Worm (Caenorhabditis elegans) whole organism, L3 larva: ENCODE data around the gene dph-1.

Source experiments
- R02D3.7 ChIP-seq: fragments of 150-350 bp; optimal IDR thresholded peaks from 2 replicates; lab custom pipeline; 2014; ENCODE audit warnings: missing biosample characterization, missing genetic modification characterization
- ZK546.5 ChIP-seq: sonication (generic microtip); optimal IDR thresholded peaks from 2 replicates; lab custom pipeline; 2017; ENCODE audit warnings: missing biosample characterization, missing genetic modification characterization
- aly-2 ChIP-seq: fragments of 150-350 bp; optimal IDR thresholded peaks from 2 replicates; lab custom pipeline; 2014; ENCODE audit warnings: missing biosample characterization, missing genetic modification characterization
- ama-1 ChIP-seq: fragments of 150-350 bp; optimal IDR thresholded peaks from 2 replicates; lab custom pipeline; 2018
- ceh-16 ChIP-seq: sonication (generic microtip); optimal IDR thresholded peaks from 2 replicates; lab custom pipeline; 2017; ENCODE audit warnings: missing biosample characterization, missing genetic modification characterization
- ceh-28 ChIP-seq: fragments of 150-350 bp; optimal IDR thresholded peaks from 2 replicates; lab custom pipeline; 2014; ENCODE audit warnings: missing biosample characterization, missing genetic modification reagents, missing genetic modification characterization
- daf-12 ChIP-seq: fragments of 150-350 bp; optimal IDR thresholded peaks from 2 replicates; lab custom pipeline; 2014; ENCODE audit warnings: missing biosample characterization, missing genetic modification reagents, missing genetic modification characterization
- egl-27 ChIP-seq: sonication (generic microtip); optimal IDR thresholded peaks from 4 replicates; lab custom pipeline; 2017; ENCODE audit warnings: missing biosample characterization, missing genetic modification reagents, missing genetic modification characterization
- elt-1 ChIP-seq: fragments of 150-350 bp; optimal IDR thresholded peaks from 2 replicates; lab custom pipeline; 2014; ENCODE audit warnings: missing biosample characterization, missing genetic modification characterization
- fkh-10 ChIP-seq: sonication (generic microtip); optimal IDR thresholded peaks from 2 replicates; lab custom pipeline; 2017; ENCODE audit warnings: missing biosample characterization, missing genetic modification reagents, missing genetic modification characterization
- hmg-11 ChIP-seq: sonication (generic microtip); optimal IDR thresholded peaks from 2 replicates; lab custom pipeline; 2016; ENCODE audit warnings: missing genetic modification characterization, missing compliant biosample characterization
- lin-15B ChIP-seq: fragments of 150-350 bp; optimal IDR thresholded peaks from 2 replicates; lab custom pipeline; 2014; ENCODE audit warnings: missing biosample characterization, missing genetic modification characterization
- lsy-12 ChIP-seq: sonication (generic microtip); optimal IDR thresholded peaks from 2 replicates; lab custom pipeline; 2016; ENCODE audit warnings: mild to moderate bottlenecking, missing genetic modification characterization, missing compliant biosample characterization
- mdl-1 ChIP-seq: fragments of 150-350 bp; optimal IDR thresholded peaks from 2 replicates; lab custom pipeline; 2014; ENCODE audit warnings: missing biosample characterization, missing genetic modification characterization
- mml-1 ChIP-seq: fragments of 150-350 bp; sonication (generic microtip); optimal IDR thresholded peaks from 3 replicates; lab custom pipeline; 2014; ENCODE audit warnings: missing biosample characterization, missing genetic modification characterization
- nfya-1 ChIP-seq: sonication (generic microtip); optimal IDR thresholded peaks from 2 replicates; lab custom pipeline; 2017; ENCODE audit warnings: missing genetic modification characterization, mild to moderate bottlenecking, missing compliant biosample characterization, antibody characterized with exemption, moderate library complexity; ENCODE audit not compliant: insufficient read depth
- nhr-23 ChIP-seq: fragments of 150-350 bp; optimal IDR thresholded peaks from 2 replicates; lab custom pipeline; 2014; ENCODE audit warnings: missing biosample characterization, missing genetic modification reagents, missing genetic modification characterization
- nhr-237 ChIP-seq: fragments of 150-350 bp; optimal IDR thresholded peaks from 2 replicates; lab custom pipeline; 2014; ENCODE audit warnings: missing biosample characterization, missing genetic modification characterization
- nhr-28 ChIP-seq: fragments of 150-350 bp; optimal IDR thresholded peaks from 2 replicates; lab custom pipeline; 2014; ENCODE audit warnings: missing biosample characterization, missing genetic modification characterization
- nhr-43 ChIP-seq: sonication (generic microtip); optimal IDR thresholded peaks from 2 replicates; lab custom pipeline; 2016; ENCODE audit warnings: mild to moderate bottlenecking, missing genetic modification characterization, missing compliant biosample characterization; ENCODE audit not compliant: poor library complexity, severe bottlenecking
- nhr-67 ChIP-seq: fragments of 150-350 bp; optimal IDR thresholded peaks from 2 replicates; lab custom pipeline; 2014; ENCODE audit warnings: missing biosample characterization, missing genetic modification characterization
- nhr-76 ChIP-seq: fragments of 150-350 bp; sonication (generic microtip); optimal IDR thresholded peaks from 5 replicates; lab custom pipeline; 2014; ENCODE audit warnings: missing biosample characterization, missing genetic modification characterization
- nhr-77 ChIP-seq: fragments of 150-350 bp; optimal IDR thresholded peaks from 2 replicates; lab custom pipeline; 2014; ENCODE audit warnings: missing biosample characterization, missing genetic modification characterization
- pha-4 ChIP-seq: fragments of 150-350 bp; optimal IDR thresholded peaks from 2 replicates; lab custom pipeline; 2014; ENCODE audit warnings: missing biosample characterization, missing genetic modification reagents, missing genetic modification characterization
- pqm-1 ChIP-seq: fragments of 150-350 bp; optimal IDR thresholded peaks from 2 replicates; lab custom pipeline; 2017; ENCODE audit warnings: missing biosample characterization, missing genetic modification characterization, inconsistent platforms
- sea-2 ChIP-seq: fragments of 150-350 bp; sonication (generic microtip); optimal IDR thresholded peaks from 4 replicates; lab custom pipeline; 2014; ENCODE audit warnings: missing biosample characterization, missing genetic modification reagents, missing genetic modification characterization
- skn-1 ChIP-seq: fragments of 150-350 bp; optimal IDR thresholded peaks from 2 replicates; lab custom pipeline; 2014; ENCODE audit warnings: missing biosample characterization, missing genetic modification characterization
- snpc-4 ChIP-seq: fragments of 150-350 bp; optimal IDR thresholded peaks from 2 replicates; lab custom pipeline; 2014; ENCODE audit warnings: missing biosample characterization, missing genetic modification characterization
- tbx-2 ChIP-seq: sonication (generic microtip); optimal IDR thresholded peaks from 2 replicates; lab custom pipeline; 2016; ENCODE audit warnings: mild to moderate bottlenecking, missing genetic modification characterization, missing compliant biosample characterization
- unc-39 ChIP-seq: sonication (generic microtip); optimal IDR thresholded peaks from 4 replicates; lab custom pipeline; 2017; ENCODE audit warnings: missing biosample characterization, missing genetic modification characterization
- unc-62 ChIP-seq: fragments of 150-350 bp; sonication (generic microtip); optimal IDR thresholded peaks from 4 replicates; lab custom pipeline; 2014; ENCODE audit warnings: missing biosample characterization, missing genetic modification reagents, missing genetic modification characterization
- zag-1 ChIP-seq: fragments of 150-350 bp; optimal IDR thresholded peaks from 2 replicates; lab custom pipeline; 2014; ENCODE audit warnings: missing biosample characterization, missing genetic modification characterization

The dph-1 gene

DNA sequence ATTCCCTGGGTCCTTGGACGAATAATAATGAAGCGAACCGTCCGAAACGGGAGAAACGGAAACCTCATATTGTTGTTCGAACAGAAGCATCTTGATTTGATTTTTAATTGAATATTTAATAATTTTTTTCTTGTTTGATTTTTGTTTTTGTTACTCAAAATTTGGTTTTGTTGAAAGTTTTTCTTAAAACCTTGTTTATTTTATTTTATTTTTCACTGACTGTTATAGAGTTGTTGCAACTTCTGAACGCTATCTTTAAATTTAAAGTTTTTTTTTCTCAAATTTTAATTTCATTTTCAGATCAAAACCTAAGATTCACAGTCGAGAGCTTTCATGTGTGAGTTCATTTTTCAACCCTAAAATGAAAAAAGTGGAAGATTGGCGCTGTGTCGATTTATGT is 2.3 kb downstream of the dph-1 start, which contains the start of gene alkb-8:
Gene alkb-8, plus strand, starts transcription at position 301 of the 400 bp plus-strand sequence.
- TF ChIP-seq elt-1 (tag; lab: Kevin White, UChicago) = no peak
- TF ChIP-seq nhr-23 (tag; lab: Kevin White, UChicago) = no peak
- no peak for TF ChIP-seq sea-2 (GFP tag; lab: Kevin White, UChicago)
- no peak for TF ChIP-seq lsy-12 (tag; lab: Kevin White, UChicago)
- TF ChIP-seq R02D3.7 (tag; lab: Kevin White, UChicago) = no peak
- TF ChIP-seq ceh-28 (tag; lab: Kevin White, UChicago) = no peak
- TF ChIP-seq ZK546.5 (tag; lab: Kevin White, UChicago) = no peak
- no peak for TF ChIP-seq nfya-1 (tag; lab: Kevin White, UChicago)
- TF ChIP-seq hmg-11 (tag; lab: Kevin White, UChicago) = no peak
- no peak for TF ChIP-seq tbx-2 (tag; lab: Kevin White, UChicago)
- no peak for TF ChIP-seq egl-27
- no peak for TF ChIP-seq mml-1 (tag; lab: Kevin White, UChicago)
- no peak for TF ChIP-seq skn-1 (tag; lab: Kevin White, UChicago)
- TF ChIP-seq, all 47 proteins: peak for 0

DNA sequence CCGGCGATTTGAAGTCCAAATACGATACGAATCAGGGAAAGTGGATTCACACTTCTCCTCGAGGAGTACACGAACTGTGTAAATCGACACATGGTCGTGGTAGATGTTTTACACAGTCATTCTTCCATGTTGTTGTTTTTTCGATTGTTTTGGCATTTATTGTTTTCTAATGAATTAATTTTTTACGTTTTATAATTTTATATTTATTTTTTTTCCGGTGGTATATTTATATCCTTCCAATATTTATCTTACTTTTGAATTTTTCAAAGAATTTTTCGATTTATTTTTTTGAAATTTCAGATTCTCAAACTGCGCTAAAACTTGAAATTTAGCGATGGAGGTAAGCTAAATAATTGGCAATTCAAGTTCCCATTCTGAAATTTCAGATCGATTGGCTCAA is 6.5 kb downstream of the dph-1 start, which contains the start of gene nrde-1:
Gene nrde-1, plus strand, starts transcription at position 301 of the 400 bp plus-strand sequence.
- no peak for TF ChIP-seq sea-2 (GFP tag; lab: Kevin White, UChicago)
- TF ChIP-seq nhr-76 (tag; lab: Kevin White, UChicago) = no peak
- no peak for TF ChIP-seq fkh-10
- no peak for TF ChIP-seq zag-1 (tag; lab: Kevin White, UChicago)
- TF ChIP-seq nhr-237 (tag; lab: Kevin White, UChicago) = no peak
- no peak for TF ChIP-seq skn-1 (tag; lab: Kevin White, UChicago)
- no peak for TF ChIP-seq mml-1 (tag; lab: Kevin White, UChicago)
- no peak for TF ChIP-seq pqm-1 (tag; lab: Kevin White, UChicago)
- TF ChIP-seq ceh-16 (tag; lab: Kevin White, UChicago) = no peak
- no peak for TF ChIP-seq nhr-77
- no peak for TF ChIP-seq mdl-1 (tag; lab: Kevin White, UChicago)

DNA sequence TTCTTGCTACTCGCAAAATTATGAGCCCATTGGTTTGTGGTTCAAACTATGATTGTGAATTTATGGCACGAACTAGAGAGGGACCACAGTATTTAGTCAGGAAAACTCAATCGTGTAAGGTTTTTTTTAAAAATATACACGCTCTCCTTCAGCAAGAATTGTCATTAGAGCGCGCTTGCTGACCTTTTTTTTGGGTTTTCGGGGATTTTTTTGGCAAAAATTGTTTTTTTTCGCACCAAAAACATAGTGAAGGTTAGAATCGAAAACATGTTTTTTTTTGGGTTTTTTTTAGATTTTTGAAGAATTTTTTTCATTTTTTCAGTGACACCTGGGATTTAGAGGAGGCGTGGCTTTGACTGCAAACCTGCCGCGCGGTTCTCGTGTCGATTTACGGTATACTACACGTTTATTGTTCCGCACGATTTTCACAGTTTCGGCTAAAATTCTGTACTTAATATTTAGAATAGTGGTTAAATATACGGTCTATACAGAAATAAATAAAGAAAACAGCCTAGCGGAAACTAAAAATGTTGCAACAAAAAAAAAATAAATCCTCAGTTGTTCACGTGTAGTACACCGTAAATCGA is 9.5 kb downstream of the dph-1 start:
- TF ChIP-seq hmg-11 (tag; lab: Kevin White, UChicago) (peak; percentile 9), nhr-43 (tag; lab: Kevin White, UChicago) (no peak), elt-1 (tag; lab: Kevin White, UChicago) (no peak), R02D3.7 (tag; lab: Kevin White, UChicago) (peak; percentile 62)

DNA sequence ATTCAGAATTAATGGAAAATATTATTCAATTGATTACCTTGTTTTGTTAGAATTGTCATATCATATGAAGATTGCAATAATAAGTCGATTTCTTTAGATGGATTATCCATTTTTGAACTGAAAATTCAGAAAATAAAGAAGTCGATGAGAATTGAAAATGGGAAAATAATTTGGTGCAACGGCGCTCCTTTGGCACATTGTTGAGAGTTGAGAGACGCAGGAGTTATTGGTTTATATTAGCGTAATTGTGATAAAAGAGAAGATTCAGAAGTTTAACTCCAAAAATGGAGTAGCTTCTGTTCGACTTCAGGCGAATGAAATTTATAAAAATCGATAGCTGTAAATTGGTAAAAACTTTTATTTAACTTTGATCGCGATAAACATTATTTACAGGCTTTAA is 12.9 kb downstream of the dph-1 start, which contains the start of gene C14B1.8:
Gene C14B1.8, minus strand, starts transcription at position 117 of the 400 bp plus-strand sequence.
- peak; percentile 51 for TF ChIP-seq lin-15B (tag; lab: Kevin White, UChicago)
- no peak for TF ChIP-seq nhr-76 (tag; lab: Kevin White, UChicago)

DNA sequence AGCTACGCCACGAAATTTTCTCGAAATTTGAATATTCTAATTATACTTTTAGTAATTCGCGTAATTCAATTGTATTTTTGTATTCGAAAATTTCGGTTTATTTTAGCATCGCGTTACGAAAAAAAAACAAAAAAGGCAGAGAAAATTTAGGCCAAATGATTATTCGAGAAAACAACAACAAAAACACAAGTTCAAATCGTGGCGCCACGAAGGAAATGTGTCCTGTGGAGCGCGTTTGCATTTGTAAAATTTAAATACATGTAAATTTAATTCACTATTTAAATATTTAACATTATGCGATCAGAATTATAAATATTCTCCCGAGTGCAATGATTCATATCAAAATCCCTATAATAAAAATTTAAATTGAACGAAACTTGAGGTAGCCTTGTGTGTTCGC is 17.0 kb downstream of the dph-1 start:
- no peak for TF ChIP-seq nhr-23 (tag; lab: Kevin White, UChicago)
- no peak for TF ChIP-seq pha-4
- TF ChIP-seq tbx-2 (tag; lab: Kevin White, UChicago) = no peak
- TF ChIP-seq nfya-1 (tag; lab: Kevin White, UChicago) = no peak
- TF ChIP-seq ceh-28 (tag; lab: Kevin White, UChicago) = no peak
- TF ChIP-seq unc-39 (tag; lab: Kevin White, UChicago) = no peak
- TF ChIP-seq nhr-76 (tag; lab: Kevin White, UChicago) = no peak
- no peak for TF ChIP-seq nhr-28 (tag; lab: Kevin White, UChicago)
- no peak for TF ChIP-seq snpc-4 (tag; lab: Kevin White, UChicago)
- TF ChIP-seq ama-1 = no peak
- TF ChIP-seq aly-2 (tag; lab: Kevin White, UChicago) = no peak
- TF ChIP-seq unc-62 (GFP tag; lab: Kevin White, UChicago) = no peak
- TF ChIP-seq nhr-237 (tag; lab: Kevin White, UChicago) = no peak
- no peak for TF ChIP-seq nhr-67 (tag; lab: Kevin White, UChicago)
- no peak for TF ChIP-seq daf-12 (tag; lab: Kevin White, UChicago)
- TF ChIP-seq R02D3.7 (tag; lab: Kevin White, UChicago) = no peak
- TF ChIP-seq ZK546.5 (tag; lab: Kevin White, UChicago) = no peak
